ENCODE assay signal across 1 fruit fly cellular context in the genomic region with DNA sequence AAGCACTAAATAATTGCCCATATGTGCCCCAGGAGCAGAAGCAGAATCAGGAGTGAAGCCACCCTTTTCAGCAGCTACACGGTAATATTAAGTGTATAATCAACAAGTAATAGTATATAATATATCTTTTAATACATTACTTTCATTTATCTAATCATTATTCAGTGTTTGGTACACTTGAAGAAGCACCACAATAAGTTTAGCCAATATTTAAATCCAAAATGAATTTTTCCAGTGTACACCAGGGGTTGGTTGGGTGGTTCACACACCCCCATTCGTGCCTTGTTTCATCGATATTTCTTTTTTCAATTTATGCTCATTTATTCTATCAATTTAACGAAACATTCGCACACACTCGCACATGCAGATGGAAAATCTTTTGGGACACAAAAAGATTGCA.
A peak's percentile ranks its signal among the peaks of the same experiment; 100 is the strongest.
TF ChIP-seq lines count a peak whose summit lies in the region.

No protein-coding gene starts in this region.

TF ChIP-seq in whole organism, embryonic, 481 proteins besides CTCF, POLR2A, EP300 and RAD21 (continued from another document and continues in another):
- TF ChIP-seq gsb-n (tag; optimal IDR thresholded peaks at IDR 0.05; lab: Kevin White, UChicago) (peak; percentile 64), eyg (GFP tag; optimal IDR thresholded peaks at IDR 0.05; lab: Kevin White, UChicago) (no peak), Nf-YC (tag; optimal IDR thresholded peaks at IDR 0.05; lab: Kevin White, UChicago) (no peak), gem (tag; optimal IDR thresholded peaks at IDR 0.05; lab: Kevin White, UChicago) (peak; percentile 75), CG33557 (GFP tag; optimal IDR thresholded peaks at IDR 0.05; lab: Kevin White, UChicago) (peak; percentile 47), CG34376 (GFP tag; optimal IDR thresholded peaks at IDR 0.05; lab: Kevin White, UChicago) (no peak), CG17385 (GFP tag; optimal IDR thresholded peaks at IDR 0.05; lab: Kevin White, UChicago) (peak; percentile 42), sna (GFP tag; IDR thresholded peaks at IDR 0.05; lab: Robert Waterston, UW; ENCODE audit: partially characterized antibody) (no peak), Awh (GFP tag; IDR thresholded peaks at IDR 0.05; lab: Robert Waterston, UW) (peak; percentile 38; the same call in 1 of the 2 replicates), phol (tag; optimal IDR thresholded peaks at IDR 0.05; lab: Kevin White, UChicago) (peak; percentile 70), her (GFP tag; optimal IDR thresholded peaks at IDR 0.05; lab: Kevin White, UChicago) (no peak), CG8765 (GFP tag; IDR thresholded peaks at IDR 0.05; lab: Robert Waterston, UW) (no peak), abd-A (tag; optimal IDR thresholded peaks at IDR 0.05; lab: Kevin White, UChicago) (no peak), otp (GFP tag; IDR thresholded peaks at IDR 0.05; lab: Robert Waterston, UW) (no peak), CG4328 (GFP tag; optimal IDR thresholded peaks at IDR 0.05; lab: Kevin White, UChicago) (no peak), sr (GFP tag; IDR thresholded peaks at IDR 0.05; lab: Robert Waterston, UW) (no peak), CG17186 (GFP tag; optimal IDR thresholded peaks at IDR 0.05; lab: Kevin White, UChicago) (no peak), schlank (tag; optimal IDR thresholded peaks at IDR 0.05; lab: Kevin White, UChicago) (no peak), CG16815 (GFP tag; optimal IDR thresholded peaks at IDR 0.05; lab: Kevin White, UChicago) (no peak), Dip3 (GFP tag; optimal IDR thresholded peaks at IDR 0.05; lab: Kevin White, UChicago) (peak; percentile 9), wdn (GFP tag; IDR thresholded peaks at IDR 0.05; lab: Robert Waterston, UW) (no peak), Stat92E (GFP tag; optimal IDR thresholded peaks at IDR 0.05; lab: Kevin White, UChicago) (no peak), CG14710 (tag; optimal IDR thresholded peaks at IDR 0.05; lab: Kevin White, UChicago) (peak; percentile 62), CG7745 (tag; optimal IDR thresholded peaks at IDR 0.05; lab: Kevin White, UChicago) (no peak), CG12155 (GFP tag; optimal IDR thresholded peaks at IDR 0.05; lab: Kevin White, UChicago) (no peak), CG14014 (GFP tag; IDR thresholded peaks at IDR 0.05; lab: Robert Waterston, UW) (peak; percentile 35; the same call in 1 of the 2 replicates), CG12744 (GFP tag; optimal IDR thresholded peaks at IDR 0.05; lab: Kevin White, UChicago) (no peak), caup (GFP tag; optimal IDR thresholded peaks at IDR 0.05; lab: Kevin White, UChicago; ENCODE audit: severe bottlenecking) (no peak), CG32532 (GFP tag; IDR thresholded peaks at IDR 0.05; lab: Robert Waterston, UW) (peak; percentile 43; the same call in 1 of the 2 replicates), Max (GFP tag; optimal IDR thresholded peaks at IDR 0.05; lab: Kevin White, UChicago) (peak; percentile 30), usp (GFP tag; optimal IDR thresholded peaks at IDR 0.05; lab: Kevin White, UChicago) (no peak), lab (GFP tag; optimal IDR thresholded peaks at IDR 0.05; lab: Kevin White, UChicago) (peak; percentile 50), Dad (GFP tag; optimal IDR thresholded peaks at IDR 0.05; lab: Kevin White, UChicago) (no peak), CG4282 (GFP tag; optimal IDR thresholded peaks at IDR 0.05; lab: Kevin White, UChicago) (no peak), CG7357 (GFP tag; IDR thresholded peaks at IDR 0.05; lab: Robert Waterston, UW) (0 out of 3 replicates have a peak, but pooled peaks have one; percentile 5), CG9932 (GFP tag; IDR thresholded peaks at IDR 0.05; lab: Robert Waterston, UW) (no peak), Mes4 (GFP tag; optimal IDR thresholded peaks at IDR 0.05; lab: Kevin White, UChicago) (no peak), corto (GFP tag; optimal IDR thresholded peaks at IDR 0.05; lab: Kevin White, UChicago) (no peak), croc (GFP tag; conservative IDR thresholded peaks at IDR 0.05; lab: Robert Waterston, UW) (peak; percentile 57; the same call in 2 of the 3 replicates), CG3065 (GFP tag; optimal IDR thresholded peaks at IDR 0.05; lab: Kevin White, UChicago) (no peak), Tbp (GFP tag; optimal IDR thresholded peaks at IDR 0.05; lab: Kevin White, UChicago) (no peak), fd102C (GFP tag; optimal IDR thresholded peaks at IDR 0.05; lab: Kevin White, UChicago) (no peak), CG7372 (GFP tag; IDR thresholded peaks at IDR 0.05; lab: Robert Waterston, UW) (no peak), CG8924 (tag; optimal IDR thresholded peaks at IDR 0.05; lab: Kevin White, UChicago) (peak; percentile 64), MBD-R2 (GFP tag; IDR thresholded peaks at IDR 0.05; lab: Robert Waterston, UW) (peak; percentile 14; the same call in 1 of the 2 replicates), CG14860 (GFP tag; IDR thresholded peaks at IDR 0.05; lab: Robert Waterston, UW; ENCODE audit: partially characterized antibody) (no peak), Dbx (GFP tag; IDR thresholded peaks at IDR 0.05; lab: Robert Waterston, UW) (peak; percentile 19; the same call in 1 of the 3 replicates), eve (GFP tag; optimal IDR thresholded peaks at IDR 0.05; lab: Kevin White, UChicago) (peak in 1 of 2 experiments; percentile 72), Sin3A (optimal IDR thresholded peaks at IDR 0.05; lab: Kevin White, UChicago) (no peak), TFAM (GFP tag; optimal IDR thresholded peaks at IDR 0.05; lab: Kevin White, UChicago) (no peak), CG12769 (tag; optimal IDR thresholded peaks at IDR 0.05; lab: Kevin White, UChicago) (peak; percentile 54), jumu (GFP tag; optimal IDR thresholded peaks at IDR 0.05; lab: Kevin White, UChicago) (no peak), CG7928 (GFP tag; optimal IDR thresholded peaks at IDR 0.05; lab: Kevin White, UChicago) (no peak), Side (GFP tag; optimal IDR thresholded peaks at IDR 0.05; lab: Kevin White, UChicago) (no peak), CG13296 (GFP tag; optimal IDR thresholded peaks at IDR 0.05; lab: Kevin White, UChicago) (no peak), Optix (GFP tag; IDR thresholded peaks at IDR 0.05; lab: Robert Waterston, UW) (no peak), CG17802 (tag; optimal IDR thresholded peaks at IDR 0.05; lab: Kevin White, UChicago) (no peak), bsh (GFP tag; optimal IDR thresholded peaks at IDR 0.05; lab: Kevin White, UChicago) (peak in 1 of 2 experiments; percentile 82), CG4424 (GFP tag; optimal IDR thresholded peaks at IDR 0.05; lab: Kevin White, UChicago) (peak; percentile 57), CG30403 (GFP tag; optimal IDR thresholded peaks at IDR 0.05; lab: Kevin White, UChicago) (peak; percentile 48), shn (GFP tag; optimal IDR thresholded peaks at IDR 0.05; lab: Kevin White, UChicago) (no peak), Asciz (GFP tag; optimal IDR thresholded peaks at IDR 0.05; lab: Kevin White, UChicago) (peak; percentile 33), ewg (GFP tag; optimal IDR thresholded peaks at IDR 0.05; lab: Kevin White, UChicago) (peak; percentile 40), hb (GFP tag; IDR thresholded peaks at IDR 0.05; lab: Robert Waterston, UW; ENCODE audit: partially characterized antibody) (no peak), Eip74EF (GFP tag; optimal IDR thresholded peaks at IDR 0.05; lab: Kevin White, UChicago) (peak in 1 of 2 experiments; percentile 41), peb (GFP tag; IDR thresholded peaks at IDR 0.05; lab: Robert Waterston, UW) (0 out of 2 replicates have a peak, but pooled peaks have one; percentile 22), Dip2 (GFP tag; IDR thresholded peaks at IDR 0.05; lab: Robert Waterston, UW) (no peak), mld (GFP tag; IDR thresholded peaks at IDR 0.05; lab: Robert Waterston, UW; ENCODE audit: partially characterized antibody) (no peak), pnt (GFP tag; optimal IDR thresholded peaks at IDR 0.05; lab: Kevin White, UChicago) (no peak), D (optimal IDR thresholded peaks at IDR 0.05; lab: Kevin White, UChicago) (no peak), D (GFP tag; optimal IDR thresholded peaks at IDR 0.05; lab: Kevin White, UChicago) (peak; percentile 77), br (optimal IDR thresholded peaks at IDR 0.05; lab: Kevin White, UChicago) (no peak), insv (GFP tag; optimal IDR thresholded peaks at IDR 0.05; lab: Kevin White, UChicago) (no peak), CG30431 (GFP tag; optimal IDR thresholded peaks at IDR 0.05; lab: Kevin White, UChicago) (peak; percentile 1), toy (GFP tag; IDR thresholded peaks at IDR 0.05; lab: Robert Waterston, UW) (no peak), CG34422 (GFP tag; IDR thresholded peaks at IDR 0.05; lab: Robert Waterston, UW) (0 out of 3 replicates have a peak, but pooled peaks have one; percentile 14), B-H2 (GFP tag; optimal IDR thresholded peaks at IDR 0.05; lab: Kevin White, UChicago) (no peak), CG17612 (GFP tag; IDR thresholded peaks at IDR 0.05; lab: Robert Waterston, UW) (no peak), Med (GFP tag; lab: Kevin White, UChicago) (peak; percentile 5), Hsf (GFP tag; optimal IDR thresholded peaks at IDR 0.05; lab: Kevin White, UChicago) (no peak), CG4820 (GFP tag; optimal IDR thresholded peaks at IDR 0.05; lab: Kevin White, UChicago) (peak; percentile 66), CG32772 (GFP tag; IDR thresholded peaks at IDR 0.05; lab: Robert Waterston, UW) (no peak; the same call in 1 of the 2 replicates), Hr78 (GFP tag; optimal IDR thresholded peaks at IDR 0.05; lab: Kevin White, UChicago) (no peak), CG16779 (GFP tag; IDR thresholded peaks at IDR 0.05; lab: Robert Waterston, UW) (no peak), mirr (GFP tag; optimal IDR thresholded peaks at IDR 0.05; lab: Kevin White, UChicago) (no peak), CoRest (tag; optimal IDR thresholded peaks at IDR 0.05; lab: Kevin White, UChicago) (peak; percentile 65), CG2116 (GFP tag; optimal IDR thresholded peaks at IDR 0.05; lab: Kevin White, UChicago) (no peak), Ptx1 (GFP tag; IDR thresholded peaks at IDR 0.05; lab: Robert Waterston, UW) (peak; percentile 58), ab (GFP tag; optimal IDR thresholded peaks at IDR 0.05; lab: Kevin White, UChicago) (no peak), al (GFP tag; IDR thresholded peaks at IDR 0.05; lab: Robert Waterston, UW) (no peak), nau (GFP tag; optimal IDR thresholded peaks at IDR 0.05; lab: Kevin White, UChicago) (no peak), CG1233 (GFP tag; optimal IDR thresholded peaks at IDR 0.05; lab: Kevin White, UChicago) (no peak), cwo (GFP tag; optimal IDR thresholded peaks at IDR 0.05; lab: Kevin White, UChicago) (peak; percentile 37), sens (GFP tag; lab: Kevin White, UChicago) (peak; percentile 70), Hey (tag; optimal IDR thresholded peaks at IDR 0.05; lab: Kevin White, UChicago) (no peak), CG15269 (tag; optimal IDR thresholded peaks at IDR 0.05; lab: Kevin White, UChicago) (peak; percentile 38), zfh1 (GFP tag; IDR thresholded peaks at IDR 0.05; lab: Robert Waterston, UW) (peak; percentile 57; the same call in 2 of the 3 replicates), E2f1 (GFP tag; IDR thresholded peaks at IDR 0.05; lab: Robert Waterston, UW) (peak; percentile 57), lola (GFP tag; optimal IDR thresholded peaks at IDR 0.05; lab: Kevin White, UChicago) (peak in 1 of 3 experiments; percentile 66), Atf6 (GFP tag; IDR thresholded peaks at IDR 0.05; lab: Robert Waterston, UW) (peak; percentile 17; the same call in 1 of the 2 replicates), wor (GFP tag; IDR thresholded peaks at IDR 0.05; lab: Robert Waterston, UW) (no peak), CG17829 (tag; optimal IDR thresholded peaks at IDR 0.05; lab: Kevin White, UChicago) (peak; percentile 67), CG2875 (GFP tag; optimal IDR thresholded peaks at IDR 0.05; lab: Kevin White, UChicago) (peak; percentile 51), sens-2 (GFP tag; IDR thresholded peaks at IDR 0.05; lab: Robert Waterston, UW) (0 out of 2 replicates have a peak, but pooled peaks have one; percentile 10), Atf-2 (GFP tag; optimal IDR thresholded peaks at IDR 0.05; lab: Kevin White, UChicago) (no peak), Rfx (GFP tag; IDR thresholded peaks at IDR 0.05; lab: Robert Waterston, UW) (0 out of 2 replicates have a peak, but pooled peaks have one; percentile 38), Camta (GFP tag; optimal IDR thresholded peaks at IDR 0.05; lab: Kevin White, UChicago) (no peak), CG42726 (GFP tag; IDR thresholded peaks at IDR 0.05; lab: Robert Waterston, UW; ENCODE audit: partially characterized antibody) (no peak), CG9876 (GFP tag; optimal IDR thresholded peaks at IDR 0.05; lab: Kevin White, UChicago) (no peak), trem (tag; optimal IDR thresholded peaks at IDR 0.05; lab: Kevin White, UChicago) (peak; percentile 36), CG4404 (GFP tag; IDR thresholded peaks at IDR 0.05; lab: Robert Waterston, UW) (no peak), CG10462 (GFP tag; optimal IDR thresholded peaks at IDR 0.05; lab: Kevin White, UChicago) (peak; percentile 2), GATAe (GFP tag; conservative IDR thresholded peaks at IDR 0.05; lab: Robert Waterston, UW) (no peak), CG5953 (GFP tag; IDR thresholded peaks at IDR 0.05; lab: Robert Waterston, UW) (0 out of 2 replicates have a peak, but pooled peaks have one; percentile 22), Hr39 (optimal IDR thresholded peaks at IDR 0.05; lab: Kevin White, UChicago) (no peak), Atf3 (GFP tag; optimal IDR thresholded peaks at IDR 0.05; lab: Kevin White, UChicago) (no peak), unc-4 (GFP tag; IDR thresholded peaks at IDR 0.05; lab: Robert Waterston, UW; ENCODE audit: partially characterized antibody) (no peak), Lpt (GFP tag; optimal IDR thresholded peaks at IDR 0.05; lab: Kevin White, UChicago) (no peak), disco-r (GFP tag; optimal IDR thresholded peaks at IDR 0.05; lab: Kevin White, UChicago) (no peak), so (GFP tag; IDR thresholded peaks at IDR 0.05; lab: Robert Waterston, UW) (peak; percentile 59; the same call in 1 of the 3 replicates), pho (GFP tag; optimal IDR thresholded peaks at IDR 0.05; lab: Kevin White, UChicago) (no peak), Hmx (GFP tag; optimal IDR thresholded peaks at IDR 0.05; lab: Kevin White, UChicago) (no peak), twi (tag; optimal IDR thresholded peaks at IDR 0.05; lab: Kevin White, UChicago) (peak; percentile 24), pzg (GFP tag; optimal IDR thresholded peaks at IDR 0.05; lab: Kevin White, UChicago) (no peak), lov (optimal IDR thresholded peaks at IDR 0.05; lab: Kevin White, UChicago) (no peak), lov (GFP tag; IDR thresholded peaks at IDR 0.05; lab: Robert Waterston, UW) (peak; percentile 33; the same call in 1 of the 3 replicates), Ets65A (GFP tag; lab: Kevin White, UChicago) (peak; percentile 80), pita (GFP tag; optimal IDR thresholded peaks at IDR 0.05; lab: Kevin White, UChicago) (no peak)
